5 worm cellular contexts compared by ENCODE assay signal in genomic region chrX:14680474-14680873, ce11.
TF ChIP-seq lines count a peak whose summit lies in the region.

No protein-coding gene starts in this region.

TF ChIP-seq in whole organism, L1 larva, 84 proteins besides CTCF, POLR2A, EP300 and RAD21:
- peak; percentile 10 for TF ChIP-seq rnt-1 (tag; optimal IDR thresholded peaks at IDR 0.05; lab: Kevin White, UChicago)
- TF ChIP-seq egl-13 (tag; optimal IDR thresholded peaks at IDR 0.05; lab: Kevin White, UChicago), result no peak
- TF ChIP-seq snpc-4 (tag; optimal IDR thresholded peaks at IDR 0.05; lab: Kevin White, UChicago), result peak; percentile 84
- no peak for TF ChIP-seq efl-1 (optimal IDR thresholded peaks at IDR 0.05; lab: Kevin White, UChicago)
- peak in 1 of 2 experiments; percentile 6 for TF ChIP-seq efl-1 (GFP tag; optimal IDR thresholded peaks at IDR 0.05 in 1 of 2; lab: Kevin White, UChicago)

TF ChIP-seq in whole organism, L2 larva, 48 proteins besides CTCF, POLR2A, EP300 and RAD21:
- no peak for TF ChIP-seq aly-2 (tag; optimal IDR thresholded peaks at IDR 0.05; lab: Kevin White, UChicago)
- TF ChIP-seq lin-39 (tag; optimal IDR thresholded peaks at IDR 0.05; lab: Kevin White, UChicago), result no peak
- TF ChIP-seq Y55F3AM.14 (GFP tag; optimal IDR thresholded peaks at IDR 0.05; lab: Kevin White, UChicago), result no peak
- TF ChIP-seq nhr-129 (tag; optimal IDR thresholded peaks at IDR 0.05; lab: Kevin White, UChicago), result no peak
- TF ChIP-seq snpc-4 (tag; optimal IDR thresholded peaks at IDR 0.05; lab: Kevin White, UChicago), result peak; percentile 81

TF ChIP-seq in whole organism, L3 larva, 47 proteins besides CTCF, POLR2A, EP300 and RAD21:
- TF ChIP-seq egl-27 (tag; optimal IDR thresholded peaks at IDR 0.05; lab: Kevin White, UChicago) (no peak), snpc-4 (tag; optimal IDR thresholded peaks at IDR 0.05; lab: Kevin White, UChicago) (peak; percentile 39), nhr-77 (tag; optimal IDR thresholded peaks at IDR 0.05; lab: Kevin White, UChicago) (no peak)
TF ChIP-seq in whole organism, L3 larva: peak in this region for 1.

TF ChIP-seq in whole organism, L4 larva, 104 proteins besides CTCF, POLR2A, EP300 and RAD21:
- no peak for TF ChIP-seq hlh-11 (tag; optimal IDR thresholded peaks at IDR 0.05; lab: Kevin White, UChicago)
- TF ChIP-seq daf-12 (tag; optimal IDR thresholded peaks at IDR 0.05; lab: Kevin White, UChicago), result no peak
- TF ChIP-seq snpc-4 (tag; optimal IDR thresholded peaks at IDR 0.05; lab: Kevin White, UChicago), result peak; percentile 52
TF ChIP-seq in whole organism, L4 larva: peak in this region for 1.

TF ChIP-seq in whole organism, young adult, 124 proteins besides CTCF, POLR2A, EP300 and RAD21:
- TF ChIP-seq hlh-26 (GFP tag; conservative IDR thresholded peaks at IDR 0.05; lab: Robert Waterston, UW) (no peak), B0019.2 (GFP tag; conservative IDR thresholded peaks at IDR 0.05; lab: Robert Waterston, UW) (no peak), snpc-4 (GFP tag; optimal IDR thresholded peaks at IDR 0.05; lab: Kevin White, UChicago) (no peak), snpc-4 (tag; optimal IDR thresholded peaks at IDR 0.05; lab: Kevin White, UChicago) (peak in 3 of 4 experiments; percentile 69 to 91 (median 88)), mcd-1 (GFP tag; IDR thresholded peaks at IDR 0.05; lab: Robert Waterston, UW) (no peak), madf-3 (GFP tag; IDR thresholded peaks at IDR 0.05; lab: Robert Waterston, UW) (no peak), aptf-2 (GFP tag; conservative IDR thresholded peaks at IDR 0.05; lab: Robert Waterston, UW) (no peak), F57C9.4 (tag; optimal IDR thresholded peaks at IDR 0.05; lab: Kevin White, UChicago) (no peak)
